Worm (Caenorhabditis elegans) whole organism, L3 larva: Measurements from ENCODE around the gene R05G6.5.

Experiments used
- aly-2 ChIP-seq: fragments of 150-350 bp; optimal IDR thresholded peaks from 2 replicates; lab custom pipeline; 2014; ENCODE audit warnings: missing biosample characterization, missing genetic modification characterization
- nhr-25 ChIP-seq: sonication (generic microtip); optimal IDR thresholded peaks from 2 replicates; lab custom pipeline; 2017; ENCODE audit warnings: missing biosample characterization, missing genetic modification characterization
- nhr-43 ChIP-seq: sonication (generic microtip); optimal IDR thresholded peaks from 2 replicates; lab custom pipeline; 2016; ENCODE audit warnings: mild to moderate bottlenecking, missing genetic modification characterization, missing compliant biosample characterization; ENCODE audit not compliant: poor library complexity, severe bottlenecking
- pha-4 ChIP-seq: fragments of 150-350 bp; optimal IDR thresholded peaks from 2 replicates; lab custom pipeline; 2014; ENCODE audit warnings: missing biosample characterization, missing genetic modification reagents, missing genetic modification characterization
- pqm-1 ChIP-seq: fragments of 150-350 bp; optimal IDR thresholded peaks from 2 replicates; lab custom pipeline; 2017; ENCODE audit warnings: missing biosample characterization, missing genetic modification characterization, inconsistent platforms
- unc-62 ChIP-seq: fragments of 150-350 bp; sonication (generic microtip); optimal IDR thresholded peaks from 4 replicates; lab custom pipeline; 2014; ENCODE audit warnings: missing biosample characterization, missing genetic modification reagents, missing genetic modification characterization

DNA sequence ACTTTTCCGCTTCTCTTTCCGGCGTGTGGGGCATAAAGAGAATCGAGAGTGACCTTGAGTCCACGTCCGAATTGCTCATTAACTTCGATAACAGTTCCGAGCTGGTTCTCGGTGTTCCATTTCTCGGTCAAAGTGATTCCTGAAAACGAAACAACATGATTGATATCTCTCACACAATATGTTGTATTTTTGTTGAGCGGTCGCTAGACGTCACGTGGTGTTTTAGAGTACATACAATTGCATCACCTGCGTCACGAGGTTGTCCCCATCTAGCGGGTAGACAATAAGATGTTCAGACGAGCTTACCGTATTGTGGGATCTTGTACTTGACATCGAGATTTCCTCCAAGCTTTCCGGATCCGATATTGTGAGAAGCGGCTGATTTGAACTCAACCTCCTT is 862 bp upstream of the R05G6.5 start:
- TF ChIP-seq unc-62 (GFP tag; lab: Kevin White, UChicago) (no peak), pqm-1 (tag; lab: Kevin White, UChicago) (no peak), pha-4 (tag; lab: Kevin White, UChicago) (peak; percentile 66), nhr-25 (tag; lab: Kevin White, UChicago) (peak; percentile 33), nhr-43 (tag; lab: Kevin White, UChicago) (peak; percentile 52), aly-2 (tag; lab: Kevin White, UChicago) (no peak)
